Fruit fly (Drosophila melanogaster) whole organism, prepupa: Measurements from ENCODE around the gene CG7381.

Experiments
- CG10669 ChIP-seq: fragments of 200-800 bp; sonication (Bioruptor generic); optimal IDR thresholded peaks from 3 replicates; lab custom pipeline; 2018; ENCODE audit warnings: missing biosample characterization, mild to moderate bottlenecking, missing genetic modification characterization, moderate library complexity
- CG11762 ChIP-seq: fragments of 200-800 bp; sonication (Bioruptor generic); optimal IDR thresholded peaks from 3 replicates; lab custom pipeline; 2016; ENCODE audit warnings: missing biosample characterization, missing genetic modification characterization; ENCODE audit not compliant: insufficient read depth
- CG34406 ChIP-seq: fragments of 200-800 bp; sonication (Bioruptor generic); optimal IDR thresholded peaks from 3 replicates; lab custom pipeline; 2016; ENCODE audit warnings: missing biosample characterization, missing genetic modification characterization
- CG6792 ChIP-seq: fragments of 200-800 bp; sonication (Bioruptor generic); optimal IDR thresholded peaks from 3 replicates; lab custom pipeline; 2016; ENCODE audit warnings: missing biosample characterization, missing genetic modification characterization
- CG6854 ChIP-seq: fragments of 200-800 bp; sonication (Bioruptor generic); optimal IDR thresholded peaks from 2 replicates; lab custom pipeline; 2017; ENCODE audit warnings: missing biosample characterization, mild to moderate bottlenecking, missing genetic modification characterization
- CG9139 ChIP-seq: fragments of 200-800 bp; sonication (Bioruptor generic); optimal IDR thresholded peaks from 3 replicates; lab custom pipeline; 2017; ENCODE audit warnings: missing biosample characterization, mild to moderate bottlenecking, missing genetic modification characterization
- Eip75B ChIP-seq: fragments of 200-800 bp; sonication (Bioruptor generic); optimal IDR thresholded peaks from 3 replicates; lab custom pipeline; 2016; ENCODE audit warnings: missing biosample characterization, missing genetic modification characterization
- Hr39 ChIP-seq: fragments of 200-800 bp; sonication (Bioruptor generic); optimal IDR thresholded peaks from 2 replicates; lab custom pipeline; 2016; ENCODE audit warnings: missing biosample characterization, missing genetic modification characterization
- Lpt ChIP-seq: fragments of 200-800 bp; sonication (Bioruptor generic); optimal IDR thresholded peaks from 3 replicates; lab custom pipeline; 2016; ENCODE audit warnings: missing biosample characterization, missing genetic modification characterization
- Sox15 ChIP-seq: fragments of 200-800 bp; sonication (Bioruptor generic); optimal IDR thresholded peaks from 3 replicates; lab custom pipeline; 2016; ENCODE audit warnings: missing biosample characterization, missing genetic modification characterization
- cyc ChIP-seq: fragments of 200-800 bp; sonication (Bioruptor generic); optimal IDR thresholded peaks from 3 replicates; lab custom pipeline; 2016; ENCODE audit warnings: missing biosample characterization, missing genetic modification characterization
- eg ChIP-seq: fragments of 200-800 bp; sonication (Bioruptor generic); IDR thresholded peaks from 3 replicates; pipeline ENCODE4 v1.3.6; 2022; ENCODE audit warnings: missing biosample characterization, missing genetic modification characterization
- fd85E ChIP-seq: fragments of 200-800 bp; sonication (Bioruptor generic); optimal IDR thresholded peaks from 3 replicates; lab custom pipeline; 2016; ENCODE audit warnings: missing biosample characterization, missing genetic modification characterization

DNA sequence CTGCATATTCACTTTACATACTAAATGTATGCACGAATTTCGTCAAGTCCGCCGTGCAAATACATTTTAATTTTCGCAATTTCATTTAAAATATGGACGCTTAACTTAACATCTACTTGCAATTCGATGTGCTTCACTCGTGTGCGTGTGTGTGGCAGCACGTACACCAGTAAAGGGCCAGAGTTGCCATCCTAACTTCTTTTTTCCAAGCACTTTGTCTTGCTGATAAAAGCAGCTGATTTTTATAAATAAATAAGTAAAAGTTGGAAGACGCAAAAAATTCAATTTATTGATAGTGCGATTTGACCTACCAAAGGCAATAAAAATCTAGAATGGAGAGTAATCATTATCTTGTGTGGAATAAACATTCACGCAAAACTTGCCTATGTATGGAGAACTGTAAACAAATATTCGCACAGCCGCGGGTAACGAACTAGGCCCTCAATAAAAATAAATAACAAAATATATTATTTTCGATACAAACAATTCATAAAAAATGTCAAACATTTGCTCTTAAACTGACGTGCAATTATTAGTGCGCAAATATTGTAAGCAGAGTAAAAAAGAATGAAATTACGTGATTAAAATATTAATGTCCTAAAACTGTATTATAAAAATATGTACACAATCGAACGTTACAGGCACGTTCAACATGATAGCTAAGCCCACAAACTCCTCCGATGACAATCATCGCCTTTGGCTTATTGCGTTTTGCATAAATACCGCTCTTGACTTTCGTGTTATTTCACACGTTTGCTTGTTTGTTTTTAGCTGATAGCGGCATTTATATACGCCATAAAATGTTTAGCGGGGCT is 5.1 kb upstream of the CG7381 start:
- TF ChIP-seq Lpt (GFP tag; lab: Kevin White, UChicago) (peak; percentile 55), CG9139 (GFP tag; lab: Kevin White, UChicago) (no peak), CG34406 (peak; percentile 54), CG10669 (GFP tag; lab: Kevin White, UChicago) (peak; percentile 76), Sox15 (peak; percentile 40), Hr39 (GFP tag; lab: Kevin White, UChicago) (peak; percentile 50), CG11762 (GFP tag; lab: Kevin White, UChicago) (peak; percentile 44), Eip75B (GFP tag; lab: Kevin White, UChicago) (peak; percentile 42), CG6854 (no peak), eg (GFP tag; lab: Robert Waterston, UW) (peak; percentile 87), cyc (GFP tag; lab: Kevin White, UChicago) (peak; percentile 31), CG6792 (GFP tag; lab: Kevin White, UChicago) (peak; percentile 53), fd85E (peak; percentile 21)
